Worm (Caenorhabditis elegans) whole organism, midembryonic: Measurements from ENCODE around the gene dct-6.
A peak's percentile ranks its signal among the peaks of the same experiment; 100 is the strongest.

Experiments used
- T22C8.4 ChIP-seq: fragments of 200-800 bp; sonication (Bioruptor generic); IDR thresholded peaks from 2 replicates; pipeline ENCODE4 v1.3.6; 2022; ENCODE audit warnings: missing genetic modification characterization, missing compliant biosample characterization
- cog-1 ChIP-seq: sonication (generic microtip); optimal IDR thresholded peaks from 2 replicates; lab custom pipeline; 2016; ENCODE audit warnings: missing genetic modification characterization, missing compliant biosample characterization
- flt-1 ChIP-seq: fragments of 200-800 bp; sonication (Bioruptor generic); IDR thresholded peaks from 2 replicates; pipeline ENCODE4 v1.3.6; 2022; ENCODE audit warnings: missing genetic modification characterization, missing compliant biosample characterization
- klf-2 ChIP-seq: fragments of 200-800 bp; sonication (Bioruptor generic); conservative IDR thresholded peaks from 2 replicates; pipeline ENCODE4 v1.3.6; 2022; ENCODE audit warnings: missing genetic modification reagents, missing genetic modification characterization, missing compliant biosample characterization
- med-1 ChIP-seq: sonication (generic microtip); optimal IDR thresholded peaks from 2 replicates; lab custom pipeline; 2017; ENCODE audit warnings: missing genetic modification characterization, mild to moderate bottlenecking, missing compliant biosample characterization, antibody characterized with exemption, missing genetic modification reagents; ENCODE audit not compliant: insufficient read depth
- ref-1 ChIP-seq: fragments of 200-800 bp; sonication (Bioruptor generic); conservative IDR thresholded peaks from 2 replicates; pipeline ENCODE4 v1.3.6; 2022; ENCODE audit warnings: missing genetic modification reagents, missing genetic modification characterization, missing compliant biosample characterization
- tab-1 ChIP-seq: fragments of 200-800 bp; sonication (Bioruptor generic); IDR thresholded peaks from 2 replicates; pipeline ENCODE4 v1.3.6; 2022; ENCODE audit warnings: missing genetic modification characterization, missing compliant biosample characterization
- ztf-23 ChIP-seq: fragments of 200-800 bp; sonication (Bioruptor generic); IDR thresholded peaks from 2 replicates; pipeline ENCODE4 v1.3.6; 2022; ENCODE audit warnings: missing genetic modification reagents, missing genetic modification characterization, missing compliant biosample characterization
- ztf-29 ChIP-seq: fragments of 200-800 bp; sonication (Bioruptor generic); IDR thresholded peaks from 2 replicates; pipeline ENCODE4 v1.3.6; 2022; ENCODE audit warnings: missing genetic modification reagents, missing genetic modification characterization, missing compliant biosample characterization

The dct-6 gene

DNA sequence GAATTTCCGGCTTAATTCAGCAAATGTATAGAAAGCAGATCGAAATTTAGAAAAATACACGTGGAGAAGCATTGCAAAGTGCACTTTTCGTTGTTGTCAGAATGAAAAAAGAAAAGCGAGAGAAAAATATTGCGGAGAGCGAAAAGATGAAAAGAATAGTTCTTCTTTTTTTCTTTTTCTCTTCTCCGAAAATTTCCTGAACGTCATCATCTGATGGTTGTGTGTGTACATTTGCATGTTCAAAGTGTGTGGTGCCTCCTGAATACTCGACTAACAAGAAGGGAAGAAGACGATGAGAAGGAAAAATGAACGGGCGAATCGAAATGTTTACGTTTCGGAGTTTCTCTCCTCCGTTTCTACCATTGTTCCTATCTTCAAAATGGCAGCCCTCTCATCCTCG lies 23.9 kb downstream of the dct-6 start:
- TF ChIP-seq ztf-23 (no peak), med-1 (GFP tag; lab: Kevin White, UChicago) (no peak), tab-1 (GFP tag; lab: Robert Waterston, UW) (no peak), ref-1 (GFP tag; lab: Robert Waterston, UW) (no peak), flt-1 (GFP tag; lab: Robert Waterston, UW) (no peak), T22C8.4 (no peak), ztf-29 (no peak), klf-2 (GFP tag; lab: Robert Waterston, UW) (no peak), cog-1 (no peak)

DNA sequence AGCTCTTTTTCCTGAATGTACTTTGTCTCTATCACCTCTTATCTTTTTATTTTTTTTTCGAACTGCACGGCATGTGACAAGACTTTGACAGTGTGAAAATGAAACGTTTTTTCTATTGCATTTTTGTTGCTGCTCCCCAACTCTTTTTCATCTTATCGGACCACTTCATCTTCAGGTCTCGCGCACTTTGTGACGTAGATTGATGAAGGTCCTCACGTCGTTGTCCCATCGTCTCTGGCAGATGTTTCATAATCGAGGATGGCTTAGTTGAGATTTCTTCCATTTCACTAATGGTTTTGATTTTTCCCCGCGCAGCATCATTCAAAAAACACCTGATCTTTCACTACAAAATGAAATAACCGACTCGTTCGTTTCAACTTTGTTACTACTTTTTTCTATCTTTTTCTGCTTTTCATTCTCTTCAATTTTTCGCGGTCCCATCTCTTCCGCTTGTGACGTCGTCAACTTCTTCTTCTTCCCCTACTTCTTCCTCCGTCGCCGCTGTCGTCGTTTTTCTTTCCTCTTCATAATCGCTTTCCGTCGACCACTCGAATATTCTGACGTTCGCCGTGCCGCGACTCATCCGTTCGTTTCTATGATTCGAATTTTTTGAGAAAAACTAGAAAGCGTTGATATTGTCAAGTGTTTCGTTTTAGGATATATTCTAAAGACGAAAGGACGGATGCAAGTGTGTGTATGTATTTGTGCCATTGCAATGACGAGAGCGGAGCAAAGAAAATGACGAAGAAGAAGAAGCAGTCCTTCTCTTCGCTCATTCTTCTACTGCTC lies 25.1 kb downstream of the dct-6 start, which contains the start of gene T04C9.2:
T04C9.2 (plus strand) TSS at position 739 of the 789 bp plus-strand sequence.
- TF ChIP-seq ref-1 (GFP tag; lab: Robert Waterston, UW) = no peak
- TF ChIP-seq klf-2 (GFP tag; lab: Robert Waterston, UW) = no peak
- no peak for TF ChIP-seq cog-1
- no peak for TF ChIP-seq med-1 (GFP tag; lab: Kevin White, UChicago)
- TF ChIP-seq ztf-23 = no peak
- no peak for TF ChIP-seq tab-1 (GFP tag; lab: Robert Waterston, UW)
- TF ChIP-seq flt-1 (GFP tag; lab: Robert Waterston, UW) = no peak
- no peak for TF ChIP-seq T22C8.4
- TF ChIP-seq ztf-29 = no peak

DNA sequence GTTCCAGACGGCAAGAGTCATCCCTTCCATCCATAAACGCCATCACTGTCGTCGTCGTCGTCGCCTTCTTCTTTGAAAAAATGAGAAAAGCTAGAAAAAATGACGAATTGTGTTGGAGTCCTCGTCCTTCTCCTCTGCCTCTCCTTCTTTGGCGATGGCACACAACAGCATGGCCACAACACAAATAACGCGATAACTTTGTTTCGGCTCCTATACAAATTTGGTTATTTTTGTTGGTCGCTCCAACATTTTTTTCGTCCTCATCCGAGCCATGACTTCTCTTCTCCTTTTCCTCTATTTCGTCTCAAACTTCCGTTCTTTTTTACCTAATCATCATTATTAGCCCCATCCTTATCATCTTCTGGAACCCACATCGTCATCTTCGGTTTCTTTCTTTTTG lies 25.8 kb downstream of the dct-6 start:
- no peak for TF ChIP-seq ref-1 (GFP tag; lab: Robert Waterston, UW)
- TF ChIP-seq klf-2 (GFP tag; lab: Robert Waterston, UW) = no peak
- TF ChIP-seq med-1 (GFP tag; lab: Kevin White, UChicago) = no peak
- TF ChIP-seq ztf-23 = no peak
- TF ChIP-seq flt-1 (GFP tag; lab: Robert Waterston, UW) = 0 out of 2 replicates have a peak, but pooled peaks have one; percentile 37

DNA sequence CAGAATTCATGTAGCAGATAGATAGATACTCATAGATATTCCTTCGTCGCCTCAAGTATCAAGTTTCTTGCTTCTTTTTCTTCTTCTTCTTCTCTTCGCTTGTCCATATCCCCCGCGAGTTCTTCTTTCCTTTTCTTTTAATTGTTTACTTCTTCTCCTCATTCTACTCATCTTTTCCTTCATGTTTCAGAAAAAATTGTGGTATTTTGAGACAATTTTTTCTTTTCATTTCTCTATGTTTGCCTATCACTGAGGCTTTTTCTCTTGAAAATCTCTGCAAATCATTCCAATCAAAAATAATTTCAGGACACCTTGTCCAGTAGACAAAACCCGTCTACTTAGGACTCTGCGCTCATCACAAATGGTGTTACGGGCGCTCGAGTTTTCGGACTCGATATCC lies 26.7 kb downstream of the dct-6 start, which contains the start of gene T04C9.1:
T04C9.1 (plus strand) TSS at position 301 of the 400 bp plus-strand sequence.
- TF ChIP-seq T22C8.4 (no peak), tab-1 (GFP tag; lab: Robert Waterston, UW) (no peak), ztf-23 (no peak), med-1 (GFP tag; lab: Kevin White, UChicago) (no peak), flt-1 (GFP tag; lab: Robert Waterston, UW) (no peak), klf-2 (GFP tag; lab: Robert Waterston, UW) (no peak), ztf-29 (no peak), ref-1 (GFP tag; lab: Robert Waterston, UW) (no peak), cog-1 (no peak)

DNA sequence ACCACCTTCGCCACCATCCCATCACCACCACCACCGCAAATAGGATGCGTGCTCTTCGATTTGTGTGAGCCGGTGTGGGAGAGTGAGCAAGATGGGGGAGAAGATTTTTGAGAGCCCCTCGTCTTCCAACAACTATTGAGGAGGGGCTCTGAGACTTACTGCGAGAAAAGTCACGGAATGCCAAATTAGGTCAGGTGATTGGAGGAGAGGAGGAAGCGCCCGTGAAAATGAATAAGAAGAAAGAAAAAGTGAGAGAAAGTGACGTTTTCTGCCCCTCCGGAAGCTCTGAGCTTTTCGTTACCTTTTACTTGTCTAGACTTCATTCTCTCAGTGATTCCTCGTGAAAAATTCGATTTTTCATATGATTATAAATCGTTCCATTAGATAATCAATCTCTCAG lies 32.4 kb downstream of the dct-6 start:
- TF ChIP-seq med-1 (GFP tag; lab: Kevin White, UChicago) = no peak
- no peak for TF ChIP-seq tab-1 (GFP tag; lab: Robert Waterston, UW)
- TF ChIP-seq ztf-23 = no peak
- no peak for TF ChIP-seq flt-1 (GFP tag; lab: Robert Waterston, UW)
- TF ChIP-seq ref-1 (GFP tag; lab: Robert Waterston, UW) = no peak
- TF ChIP-seq T22C8.4 = no peak
- TF ChIP-seq cog-1 = no peak
- no peak for TF ChIP-seq ztf-29
- no peak for TF ChIP-seq klf-2 (GFP tag; lab: Robert Waterston, UW)

DNA sequence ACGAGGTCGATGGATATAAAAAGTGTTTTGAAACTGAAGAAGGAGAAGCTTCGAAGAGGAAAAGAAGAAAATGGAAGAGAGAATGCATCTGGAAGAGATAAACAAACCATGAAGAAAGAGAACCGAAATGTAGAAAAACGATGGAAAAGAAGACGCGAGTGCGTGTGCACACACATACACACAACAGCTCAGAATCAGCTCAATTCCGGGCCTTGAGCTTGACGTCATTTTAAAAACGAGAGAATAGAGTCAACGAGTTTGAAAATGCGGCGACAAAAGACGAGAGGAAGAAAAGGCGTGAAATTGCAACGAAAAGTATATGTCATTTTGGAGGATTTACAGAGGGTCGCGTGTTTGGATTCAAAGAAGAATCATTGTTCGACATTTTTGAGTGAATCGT lies 33.4 kb downstream of the dct-6 start:
- TF ChIP-seq flt-1 (GFP tag; lab: Robert Waterston, UW) (no peak), ztf-23 (no peak), cog-1 (no peak), klf-2 (GFP tag; lab: Robert Waterston, UW) (no peak), ztf-29 (no peak), T22C8.4 (no peak), med-1 (GFP tag; lab: Kevin White, UChicago) (no peak), tab-1 (GFP tag; lab: Robert Waterston, UW) (no peak), ref-1 (GFP tag; lab: Robert Waterston, UW) (no peak)

DNA sequence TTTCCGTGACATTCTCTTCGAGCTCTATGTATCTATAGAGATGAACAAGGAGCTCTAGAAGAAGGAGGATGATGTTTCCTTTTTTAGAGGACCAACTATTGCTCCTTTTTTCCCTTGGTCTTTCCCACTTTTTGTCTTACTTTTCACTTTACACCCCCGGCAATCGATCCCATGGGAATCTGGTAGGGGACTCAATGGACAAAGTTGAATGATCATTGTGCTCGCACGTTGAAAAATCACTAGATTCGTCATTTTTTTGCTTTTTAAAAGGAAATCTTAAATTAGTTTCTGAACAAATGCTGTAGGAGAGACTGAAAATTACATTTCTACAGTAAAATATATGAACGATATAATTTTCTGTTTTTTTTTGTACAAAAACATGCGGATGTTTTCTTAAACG lies 35.8 kb downstream of the dct-6 start:
- TF ChIP-seq klf-2 (GFP tag; lab: Robert Waterston, UW) (no peak), flt-1 (GFP tag; lab: Robert Waterston, UW) (no peak), ref-1 (GFP tag; lab: Robert Waterston, UW) (no peak)

DNA sequence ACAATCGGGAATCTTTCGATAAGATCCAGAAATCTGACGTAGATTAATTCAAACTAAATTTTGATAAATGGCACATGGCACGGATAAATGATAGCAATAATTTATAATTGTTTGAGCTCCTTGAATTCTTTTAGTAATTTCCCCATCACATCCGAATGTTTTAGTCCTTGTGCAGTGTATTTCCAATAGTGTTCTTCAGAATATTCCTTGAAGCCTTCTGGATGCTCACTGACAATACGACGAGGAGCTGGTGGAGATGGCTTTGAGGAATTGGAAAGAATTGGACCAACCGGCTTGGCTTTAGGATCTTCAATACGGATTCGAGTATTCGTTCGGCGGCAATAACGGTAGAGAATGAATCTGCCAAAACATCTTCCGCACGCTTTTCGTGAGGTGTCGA lies 40.2 kb downstream of the dct-6 start:
- no peak for TF ChIP-seq med-1 (GFP tag; lab: Kevin White, UChicago)
- TF ChIP-seq flt-1 (GFP tag; lab: Robert Waterston, UW) = no peak
- TF ChIP-seq ztf-23 = no peak
- no peak for TF ChIP-seq T22C8.4
- no peak for TF ChIP-seq klf-2 (GFP tag; lab: Robert Waterston, UW)
- TF ChIP-seq cog-1 = no peak
- no peak for TF ChIP-seq ref-1 (GFP tag; lab: Robert Waterston, UW)
- TF ChIP-seq tab-1 (GFP tag; lab: Robert Waterston, UW) = no peak
- no peak for TF ChIP-seq ztf-29

DNA sequence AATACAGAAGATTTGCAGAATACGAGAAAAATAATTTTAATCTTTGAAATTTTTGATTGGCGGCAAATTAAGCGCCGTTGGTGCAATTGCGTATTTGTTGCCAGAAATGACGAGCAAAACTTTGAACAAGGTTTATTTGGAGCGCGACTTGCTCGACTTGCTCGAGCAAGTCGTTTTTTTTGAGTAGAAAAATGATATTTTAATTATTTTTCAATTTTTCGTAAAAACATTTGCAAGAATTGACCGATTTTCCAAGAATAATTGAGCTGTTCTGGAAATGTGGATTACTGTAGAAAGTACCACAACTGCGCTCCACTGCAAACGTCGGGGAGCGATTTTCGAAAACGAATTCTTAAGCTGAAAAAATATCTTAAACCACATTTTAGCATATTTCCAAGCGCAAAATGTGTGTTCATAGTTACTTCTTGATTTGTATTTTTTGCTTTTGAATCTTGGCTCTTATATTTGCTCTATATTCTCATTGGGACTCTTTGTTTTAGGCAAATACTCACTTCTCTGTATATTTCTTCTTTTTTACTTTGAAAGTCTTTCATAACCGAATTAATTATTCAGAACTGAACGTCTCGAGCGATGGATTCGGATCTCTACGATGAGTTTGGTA lies 42.9 kb downstream of the dct-6 start, which contains the start of the genes gcna-1 and eftu-2:
gcna-1 (minus strand) TSS at position 96 of the 622 bp plus-strand sequence.
eftu-2 (plus strand) TSS at position 572 of the 622 bp plus-strand sequence.
- no peak for TF ChIP-seq cog-1
- no peak for TF ChIP-seq flt-1 (GFP tag; lab: Robert Waterston, UW)
- TF ChIP-seq ref-1 (GFP tag; lab: Robert Waterston, UW) = no peak
- TF ChIP-seq ztf-23 = no peak
- TF ChIP-seq ztf-29 = no peak
- no peak for TF ChIP-seq klf-2 (GFP tag; lab: Robert Waterston, UW)
- TF ChIP-seq med-1 (GFP tag; lab: Kevin White, UChicago) = no peak
- TF ChIP-seq T22C8.4 = no peak
- TF ChIP-seq tab-1 (GFP tag; lab: Robert Waterston, UW) = no peak
